Fruit fly (Drosophila melanogaster) whole organism, adult: ENCODE measurements around the gene CG12253.

ENCODE experiments used
- CG11617 ChIP-seq: fragments of 200-800 bp; sonication (Bioruptor generic); optimal IDR thresholded peaks from 2 replicates; lab custom pipeline; 2017; ENCODE audit warnings: mild to moderate bottlenecking, missing biosample characterization, missing genetic modification reagents, missing genetic modification characterization
- CG12768 ChIP-seq: fragments of 200-800 bp; sonication (Bioruptor generic); optimal IDR thresholded peaks from 2 replicates; lab custom pipeline; 2017; ENCODE audit warnings: missing biosample characterization, missing genetic modification characterization, mild to moderate bottlenecking, moderate library complexity, missing genetic modification reagents
- CG14711 ChIP-seq: fragments of 200-800 bp; sonication (Bioruptor generic); optimal IDR thresholded peaks from 2 replicates; lab custom pipeline; 2018; ENCODE audit warnings: missing biosample characterization, mild to moderate bottlenecking, missing genetic modification characterization, moderate library complexity
- CG1620 ChIP-seq: fragments of 200-800 bp; sonication (Bioruptor generic); optimal IDR thresholded peaks from 2 replicates; lab custom pipeline; 2016; ENCODE audit warnings: missing biosample characterization, missing genetic modification characterization
- CG33017 ChIP-seq: fragments of 200-800 bp; sonication (Bioruptor generic); optimal IDR thresholded peaks from 2 replicates; lab custom pipeline; 2018; ENCODE audit warnings: missing biosample characterization, mild to moderate bottlenecking, missing genetic modification characterization, moderate library complexity
- CG5204 ChIP-seq: fragments of 200-800 bp; sonication (Bioruptor generic); optimal IDR thresholded peaks from 2 replicates; lab custom pipeline; 2016; ENCODE audit warnings: missing biosample characterization, missing genetic modification characterization
- CG7045 ChIP-seq: fragments of 200-800 bp; sonication (Bioruptor generic); optimal IDR thresholded peaks from 2 replicates; lab custom pipeline; 2017; ENCODE audit warnings: missing biosample characterization, mild to moderate bottlenecking, missing genetic modification characterization
- CG7101 ChIP-seq: fragments of 200-800 bp; sonication (Bioruptor generic); optimal IDR thresholded peaks from 2 replicates; lab custom pipeline; 2018; ENCODE audit warnings: missing biosample characterization, mild to moderate bottlenecking, missing genetic modification characterization, moderate library complexity
- Clk ChIP-seq: fragments of 200-800 bp; sonication (Bioruptor generic); optimal IDR thresholded peaks from 2 replicates; lab custom pipeline; 2017; ENCODE audit warnings: missing biosample characterization, missing genetic modification characterization
- Crg-1 ChIP-seq: fragments of 200-800 bp; sonication (Bioruptor generic); optimal IDR thresholded peaks from 2 replicates; lab custom pipeline; 2016; ENCODE audit warnings: missing biosample characterization, missing genetic modification characterization
- Hr96 ChIP-seq: fragments of 200-800 bp; sonication (Bioruptor generic); optimal IDR thresholded peaks from 2 replicates; lab custom pipeline; 2016; ENCODE audit warnings: missing biosample characterization, missing genetic modification characterization
- Mnt ChIP-seq: fragments of 200-800 bp; sonication (Bioruptor generic); optimal IDR thresholded peaks from 2 replicates; lab custom pipeline; 2016; ENCODE audit warnings: missing biosample characterization, mild to moderate bottlenecking, missing genetic modification characterization
- bab1 ChIP-seq: fragments of 200-800 bp; sonication (Bioruptor generic); optimal IDR thresholded peaks from 3 replicates; lab custom pipeline; 2019; ENCODE audit warnings: missing biosample characterization, mild to moderate bottlenecking, missing genetic modification characterization, moderate library complexity
- cic ChIP-seq: fragments of 200-800 bp; sonication (Bioruptor generic); optimal IDR thresholded peaks from 2 replicates; lab custom pipeline; 2017; ENCODE audit warnings: missing biosample characterization, mild to moderate bottlenecking, missing genetic modification characterization, moderate library complexity
- cnc ChIP-seq, 2 experiments: fragments of >200 bp; optimal IDR thresholded peaks; 2 replicates each; lab custom pipeline; 2017
- kay ChIP-seq: fragments of 200-800 bp; sonication (Bioruptor generic); peaks from one replicate; lab custom pipeline; 2016; ENCODE audit warnings: missing biosample characterization, missing genetic modification characterization, borderline replicate concordance
- ovo ChIP-seq: fragments of 200-800 bp; sonication (Bioruptor generic); optimal IDR thresholded peaks from 2 replicates; lab custom pipeline; 2016; ENCODE audit warnings: missing biosample characterization, missing genetic modification characterization
- pad ChIP-seq: fragments of 200-800 bp; sonication (Bioruptor generic); optimal IDR thresholded peaks from 3 replicates; lab custom pipeline; 2017; ENCODE audit warnings: missing biosample characterization, missing genetic modification characterization, mild to moderate bottlenecking, moderate library complexity, missing genetic modification reagents
- tj ChIP-seq: fragments of 200-800 bp; sonication (Bioruptor generic); optimal IDR thresholded peaks from 3 replicates; lab custom pipeline; 2017; ENCODE audit warnings: missing biosample characterization, mild to moderate bottlenecking, missing genetic modification characterization, moderate library complexity
- toe ChIP-seq: fragments of 200-800 bp; sonication (Bioruptor generic); optimal IDR thresholded peaks from 2 replicates; lab custom pipeline; 2016; ENCODE audit warnings: missing biosample characterization, missing genetic modification characterization

CG12253 gene

DNA sequence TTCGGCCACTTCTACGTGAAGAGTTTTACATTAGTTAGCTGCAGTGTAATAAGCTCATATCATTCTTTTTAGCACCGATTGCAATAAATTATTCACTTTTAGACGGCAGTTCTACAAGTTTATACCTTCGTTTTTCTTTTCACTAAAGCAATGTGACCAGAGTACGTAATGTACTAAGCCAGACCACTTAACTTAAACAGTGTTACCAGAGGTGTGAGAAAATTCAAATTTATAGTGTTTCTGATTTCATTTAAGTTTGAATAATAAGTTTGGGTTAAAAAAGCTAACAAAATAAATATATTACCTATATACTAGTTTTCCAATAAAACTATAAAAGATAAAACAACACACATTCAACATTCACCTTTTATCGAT, 19.6 kb upstream of the CG12253 start:
- no peak for TF ChIP-seq Hr96
- TF ChIP-seq Crg-1 (GFP tag; lab: Kevin White, UChicago): no peak

DNA sequence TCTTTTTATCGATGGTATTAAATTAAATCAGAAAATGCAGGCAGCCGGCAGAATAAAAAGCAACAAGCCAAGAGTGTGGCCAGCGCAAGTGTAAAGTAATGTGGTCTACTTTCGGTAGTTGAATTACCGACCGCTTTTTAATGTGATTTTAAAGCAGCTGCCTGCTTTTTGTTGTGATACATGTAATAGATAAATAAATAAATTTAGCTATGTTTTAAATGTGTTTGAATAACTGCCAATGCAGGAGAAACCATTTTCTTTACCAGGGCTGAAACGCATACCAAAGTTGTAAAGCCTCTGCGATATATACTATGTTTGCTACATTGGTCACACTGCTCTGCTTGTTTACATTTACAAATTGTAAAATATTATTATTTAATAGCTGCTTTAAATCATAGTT, 17.5 kb upstream of the CG12253 start, which contains the start of the genes Tmem214 and YL-1:
Tmem214 (minus strand) TSS at position 142 of the 400 bp plus-strand sequence.
YL-1 (plus strand) TSS at position 310 of the 400 bp plus-strand sequence.
- no peak for TF ChIP-seq ovo (GFP tag; lab: Kevin White, UChicago)
- peak; percentile 28 for TF ChIP-seq pad
- peak; percentile 62 for TF ChIP-seq bab1
- TF ChIP-seq CG7101 (tag; lab: Kevin White, UChicago): peak; percentile 9
- TF ChIP-seq CG1620 (GFP tag; lab: Kevin White, UChicago): peak; percentile 22
- no peak for TF ChIP-seq CG5204 (GFP tag; lab: Kevin White, UChicago)
- TF ChIP-seq CG14711 (tag; lab: Kevin White, UChicago): peak; percentile 37
- TF ChIP-seq CG33017: no peak
- TF ChIP-seq Hr96: no peak
- no peak for TF ChIP-seq CG12768 (GFP tag; lab: Kevin White, UChicago)
- TF ChIP-seq toe: no peak
- no peak for TF ChIP-seq tj (GFP tag; lab: Kevin White, UChicago)
- no peak for TF ChIP-seq CG7045 (GFP tag; lab: Kevin White, UChicago)
- peak; percentile 39 for TF ChIP-seq Mnt (GFP tag; lab: Kevin White, UChicago)
- TF ChIP-seq cnc (optimal IDR thresholded peaks at IDR 0.05; lab: Kevin White, UChicago): no peak
- peak; percentile 40 for TF ChIP-seq CG11617 (GFP tag; lab: Kevin White, UChicago)
- TF ChIP-seq Clk: no peak
- peak; percentile 25 for TF ChIP-seq cic (GFP tag; lab: Kevin White, UChicago)
- peak; percentile 36 for TF ChIP-seq Crg-1 (GFP tag; lab: Kevin White, UChicago)
- TF ChIP-seq kay (GFP tag; lab: Kevin White, UChicago): no peak

DNA sequence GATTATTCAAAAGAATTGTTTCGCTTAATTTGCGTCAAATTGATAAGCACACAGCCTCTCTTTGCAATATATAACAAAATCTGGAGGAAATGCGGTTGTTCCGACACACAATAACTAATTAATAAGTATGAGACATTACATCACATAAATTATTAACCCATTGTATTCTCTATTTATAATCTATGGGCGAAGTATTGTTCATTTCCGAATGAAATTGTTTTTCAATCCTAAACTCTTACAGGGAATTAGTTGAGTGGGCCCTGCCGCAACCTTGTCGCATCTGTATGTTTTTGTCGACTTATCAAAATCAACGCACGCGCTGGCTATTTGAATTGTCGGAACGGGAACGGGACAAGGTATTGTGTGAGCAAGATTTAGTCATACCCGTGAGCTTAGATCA, 15.4 kb upstream of the CG12253 start, which contains the start of gene CG16743:
CG16743 (plus strand) TSS at position 57 of the 400 bp plus-strand sequence.
- TF ChIP-seq Mnt (GFP tag; lab: Kevin White, UChicago): peak; percentile 31
- TF ChIP-seq Clk: no peak
- TF ChIP-seq Hr96: no peak
- TF ChIP-seq cnc (optimal IDR thresholded peaks at IDR 0.05; lab: Kevin White, UChicago): no peak
- no peak for TF ChIP-seq pad
- peak; percentile 40 for TF ChIP-seq tj (GFP tag; lab: Kevin White, UChicago)
- peak; percentile 31 for TF ChIP-seq CG7101 (tag; lab: Kevin White, UChicago)
- peak; percentile 54 for TF ChIP-seq CG14711 (tag; lab: Kevin White, UChicago)
- TF ChIP-seq Crg-1 (GFP tag; lab: Kevin White, UChicago): no peak
- TF ChIP-seq CG33017: peak; percentile 63

DNA sequence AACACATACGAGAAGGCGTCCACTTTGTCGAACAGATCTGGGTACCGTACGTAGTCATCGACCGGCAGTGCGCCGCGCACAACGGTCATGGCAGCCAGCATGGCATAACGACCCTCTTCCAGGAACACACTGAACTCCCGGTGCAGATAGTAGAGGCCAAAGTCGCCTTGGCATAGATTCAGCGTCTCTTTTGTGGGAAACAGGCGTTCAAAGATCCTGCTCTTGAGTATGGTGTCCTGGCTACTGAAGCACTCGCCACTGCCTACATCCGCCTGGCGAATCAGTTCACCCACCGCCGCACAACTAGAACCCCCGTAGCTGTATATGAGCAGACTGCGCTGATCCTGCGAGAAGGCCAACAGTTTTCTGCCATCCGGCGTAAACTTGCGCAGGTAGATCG, 13.0 kb upstream of the CG12253 start:
- TF ChIP-seq ovo (GFP tag; lab: Kevin White, UChicago): no peak
- TF ChIP-seq CG11617 (GFP tag; lab: Kevin White, UChicago): no peak
- TF ChIP-seq bab1: no peak
- no peak for TF ChIP-seq cnc (optimal IDR thresholded peaks at IDR 0.05; lab: Kevin White, UChicago)
- TF ChIP-seq CG5204 (GFP tag; lab: Kevin White, UChicago): no peak
- no peak for TF ChIP-seq CG12768 (GFP tag; lab: Kevin White, UChicago)
- no peak for TF ChIP-seq toe
- TF ChIP-seq Crg-1 (GFP tag; lab: Kevin White, UChicago): no peak
- TF ChIP-seq pad: no peak
- no peak for TF ChIP-seq Mnt (GFP tag; lab: Kevin White, UChicago)
- TF ChIP-seq CG1620 (GFP tag; lab: Kevin White, UChicago): no peak
- no peak for TF ChIP-seq CG33017
- no peak for TF ChIP-seq CG7101 (tag; lab: Kevin White, UChicago)
- no peak for TF ChIP-seq CG7045 (GFP tag; lab: Kevin White, UChicago)
- no peak for TF ChIP-seq cic (GFP tag; lab: Kevin White, UChicago)
- TF ChIP-seq Clk: no peak
- no peak for TF ChIP-seq kay (GFP tag; lab: Kevin White, UChicago)

DNA sequence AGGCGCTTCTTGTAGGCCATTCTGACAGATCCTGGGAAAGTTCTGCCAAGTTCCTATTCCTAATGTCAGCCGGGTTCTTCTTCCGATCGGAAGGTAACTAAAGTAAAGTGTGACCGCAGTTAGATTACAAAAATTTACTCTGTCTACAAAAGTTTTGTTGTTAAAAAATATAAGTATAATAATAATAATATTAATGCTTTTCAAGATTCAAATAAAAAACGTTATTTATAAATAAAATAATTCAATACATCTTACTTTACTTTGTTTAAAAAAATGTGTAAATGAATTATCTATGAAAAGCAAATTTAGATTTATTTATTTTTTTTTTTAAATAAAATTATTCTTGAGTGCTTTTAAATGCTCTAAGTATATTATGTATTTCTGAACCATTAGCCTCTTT, 12.4 kb upstream of the CG12253 start, which contains the start of gene abo:
abo (minus strand) TSS at position 101 of the 400 bp plus-strand sequence.
- TF ChIP-seq CG7101 (tag; lab: Kevin White, UChicago) (no peak), CG12768 (GFP tag; lab: Kevin White, UChicago) (no peak), kay (GFP tag; lab: Kevin White, UChicago) (no peak), cic (GFP tag; lab: Kevin White, UChicago) (no peak), bab1 (no peak), tj (GFP tag; lab: Kevin White, UChicago) (no peak), pad (no peak), CG33017 (no peak), Clk (no peak), Crg-1 (GFP tag; lab: Kevin White, UChicago) (no peak)

DNA sequence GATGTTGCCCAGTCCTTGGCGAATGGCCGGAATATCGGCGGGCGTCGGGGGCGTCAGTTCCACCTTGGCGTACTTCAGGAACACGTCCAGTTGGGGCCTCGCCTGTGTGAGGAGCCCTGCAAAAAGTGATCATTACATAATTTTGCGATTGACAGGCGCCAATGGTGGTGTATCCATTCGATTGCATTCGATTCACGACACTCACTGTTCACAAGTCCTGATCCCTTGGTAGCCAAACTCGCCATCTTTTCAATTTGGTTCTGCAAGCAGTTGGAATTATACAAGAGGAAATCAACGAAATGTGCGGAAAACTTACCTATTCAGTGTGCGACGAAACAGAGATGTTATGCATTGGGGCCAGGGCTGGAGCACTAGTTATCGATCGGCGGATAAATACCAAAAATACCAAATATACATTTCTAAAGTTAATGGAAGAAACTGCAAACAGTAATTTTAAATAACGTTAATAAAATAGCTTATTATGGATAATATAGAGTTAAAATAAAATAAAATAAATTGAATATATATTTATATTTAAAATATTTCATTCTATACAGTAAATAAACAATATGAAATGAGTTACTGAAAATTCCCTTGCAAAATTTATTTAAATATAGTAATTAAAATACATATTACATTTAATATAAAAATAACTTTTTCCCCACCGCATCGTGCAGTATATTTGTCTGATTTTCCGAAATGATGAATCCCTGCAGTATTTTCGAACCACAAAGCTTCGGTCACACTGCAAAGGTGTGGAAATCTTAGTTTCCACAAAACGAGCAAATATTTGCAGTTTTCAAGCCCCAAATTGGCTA, 11.4 kb upstream of the CG12253 start, which contains the start of the genes ATPsynG and SCAR:
ATPsynG (minus strand) TSS at position 354 of the 818 bp plus-strand sequence.
SCAR (plus strand) TSS at position 727 of the 818 bp plus-strand sequence.
- TF ChIP-seq cnc (optimal IDR thresholded peaks at IDR 0.05; lab: Kevin White, UChicago): no peak
- no peak for TF ChIP-seq CG12768 (GFP tag; lab: Kevin White, UChicago)
- TF ChIP-seq CG1620 (GFP tag; lab: Kevin White, UChicago): no peak
- no peak for TF ChIP-seq Clk
- TF ChIP-seq CG33017: no peak
- no peak for TF ChIP-seq Hr96
- no peak for TF ChIP-seq ovo (GFP tag; lab: Kevin White, UChicago)
